Fruit fly (Drosophila melanogaster) whole organism, embryonic: ENCODE measurements around the gene jus.

ENCODE experiments used
- CG10979 ChIP-seq: fragments of 200-800 bp; sonication (Bioruptor generic); optimal IDR thresholded peaks from 2 replicates; lab custom pipeline; 2018; ENCODE audit warnings: missing biosample characterization, mild to moderate bottlenecking, missing genetic modification characterization, moderate library complexity
- CG13296 ChIP-seq: fragments of 200-800 bp; sonication (Bioruptor generic); optimal IDR thresholded peaks from 3 replicates; lab custom pipeline; 2018; ENCODE audit warnings: missing biosample characterization, mild to moderate bottlenecking, missing genetic modification characterization
- CG13424 ChIP-seq: fragments of 200-800 bp; sonication (Bioruptor generic); optimal IDR thresholded peaks from 2 replicates; lab custom pipeline; 2019; ENCODE audit warnings: missing biosample characterization, mild to moderate bottlenecking, missing genetic modification characterization, moderate library complexity
- CG14441 ChIP-seq: fragments of 200-800 bp; sonication (Bioruptor generic); IDR thresholded peaks from 2 replicates; pipeline ENCODE4 v1.3.6; 2022; ENCODE audit warnings: missing biosample characterization, missing genetic modification characterization
- CG14710 ChIP-seq: fragments of 200-800 bp; sonication (Bioruptor generic); optimal IDR thresholded peaks from 3 replicates; lab custom pipeline; 2019; ENCODE audit warnings: missing biosample characterization, mild to moderate bottlenecking, missing genetic modification characterization, moderate library complexity
- CG15269 ChIP-seq: fragments of 200-800 bp; sonication (Bioruptor generic); optimal IDR thresholded peaks from 2 replicates; lab custom pipeline; 2018; ENCODE audit warnings: missing biosample characterization, mild to moderate bottlenecking, missing genetic modification characterization, moderate library complexity
- CG15601 ChIP-seq: fragments of 200-800 bp; sonication (Bioruptor generic); optimal IDR thresholded peaks from 3 replicates; lab custom pipeline; 2019; ENCODE audit warnings: missing biosample characterization, mild to moderate bottlenecking, missing genetic modification characterization, moderate library complexity
- CG18476 ChIP-seq: fragments of 200-800 bp; sonication (Bioruptor generic); optimal IDR thresholded peaks from 2 replicates; lab custom pipeline; 2016; ENCODE audit warnings: missing biosample characterization, mild to moderate bottlenecking, missing genetic modification characterization
- CG3407 ChIP-seq: fragments of 200-800 bp; sonication (Bioruptor generic); optimal IDR thresholded peaks from 2 replicates; lab custom pipeline; 2018; ENCODE audit warnings: missing biosample characterization, mild to moderate bottlenecking, missing genetic modification characterization
- CG34224 ChIP-seq: fragments of 200-800 bp; sonication (Bioruptor generic); IDR thresholded peaks from 3 replicates; pipeline ENCODE4 v1.3.6; 2022; ENCODE audit warnings: missing biosample characterization, missing genetic modification characterization; ENCODE audit not compliant: partially characterized antibody
- CG34422 ChIP-seq: fragments of 200-800 bp; sonication (Bioruptor generic); IDR thresholded peaks from 3 replicates; pipeline ENCODE4 v1.3.6; 2022; ENCODE audit warnings: missing biosample characterization, missing genetic modification characterization
- CG4328 ChIP-seq: fragments of 200-800 bp; sonication (Bioruptor generic); optimal IDR thresholded peaks from 3 replicates; lab custom pipeline; 2017; ENCODE audit warnings: missing biosample characterization, missing genetic modification reagents, missing genetic modification characterization
- CG4730 ChIP-seq: fragments of 200-800 bp; sonication (Bioruptor generic); IDR thresholded peaks from 2 replicates; pipeline ENCODE4 v1.3.6; 2022; ENCODE audit warnings: missing biosample characterization, missing genetic modification characterization
- CG4820 ChIP-seq: fragments of 200-800 bp; sonication (Bioruptor generic); optimal IDR thresholded peaks from 3 replicates; lab custom pipeline; 2016; ENCODE audit warnings: missing biosample characterization, missing genetic modification characterization
- CG6791 ChIP-seq: fragments of 200-800 bp; sonication (Bioruptor generic); IDR thresholded peaks from 3 replicates; pipeline ENCODE4 v1.3.6; 2022; ENCODE audit warnings: missing biosample characterization, missing genetic modification characterization; ENCODE audit not compliant: partially characterized antibody
- CG7357 ChIP-seq: fragments of 200-800 bp; sonication (Bioruptor generic); IDR thresholded peaks from 3 replicates; pipeline ENCODE4 v1.3.6; 2022; ENCODE audit warnings: missing biosample characterization, missing genetic modification characterization
- CoRest ChIP-seq: fragments of 200-800 bp; sonication (Bioruptor generic); optimal IDR thresholded peaks from 3 replicates; lab custom pipeline; 2018; ENCODE audit warnings: missing biosample characterization, mild to moderate bottlenecking, missing genetic modification characterization, moderate library complexity
- D ChIP-seq, 2 experiments: fragments of 200-800 bp in 1 of 2; fragments of >200 bp in 1 of 2; sonication (Bioruptor generic) in 1 of 2; optimal IDR thresholded peaks; 2 replicates in 1 of 2; 3 replicates in 1 of 2; lab custom pipeline; 2017; ENCODE audit warnings: mild to moderate bottlenecking in 1 of 2, missing biosample characterization in 1 of 2, missing genetic modification characterization in 1 of 2, missing genetic modification reagents in 1 of 2
- H15 ChIP-seq: fragments of 200-800 bp; sonication (Bioruptor generic); IDR thresholded peaks from 3 replicates; pipeline ENCODE4 v1.3.6; 2022; ENCODE audit warnings: missing biosample characterization, missing genetic modification characterization
- Hsf ChIP-seq: fragments of 200-800 bp; sonication (Bioruptor generic); optimal IDR thresholded peaks from 3 replicates; lab custom pipeline; 2016; ENCODE audit warnings: missing biosample characterization, missing genetic modification characterization
- Kr ChIP-seq: fragments of 200-800 bp; sonication (Bioruptor generic); optimal IDR thresholded peaks from 2 replicates; lab custom pipeline; 2017; ENCODE audit warnings: missing biosample characterization, mild to moderate bottlenecking, missing genetic modification characterization
- MESR4 ChIP-seq: fragments of 200-800 bp; sonication (Bioruptor generic); optimal IDR thresholded peaks from 2 replicates; lab custom pipeline; 2018; ENCODE audit warnings: missing biosample characterization, mild to moderate bottlenecking, missing genetic modification characterization, moderate library complexity
- Nf-YA ChIP-seq: fragments of 200-800 bp; sonication (Bioruptor generic); IDR thresholded peaks from 2 replicates; pipeline ENCODE4 v1.3.6; 2022; ENCODE audit warnings: missing biosample characterization, missing genetic modification characterization
- Oaz ChIP-seq: fragments of 200-800 bp; sonication (Bioruptor generic); IDR thresholded peaks from 2 replicates; pipeline ENCODE4 v1.3.6; 2022; ENCODE audit warnings: missing biosample characterization, missing genetic modification characterization
- Ravus ChIP-seq: fragments of 200-800 bp; sonication (Bioruptor generic); IDR thresholded peaks from 2 replicates; pipeline ENCODE4 v1.3.6; 2022; ENCODE audit warnings: missing biosample characterization, missing genetic modification characterization
- Side ChIP-seq: fragments of 200-800 bp; sonication (Bioruptor generic); optimal IDR thresholded peaks from 2 replicates; lab custom pipeline; 2016; ENCODE audit warnings: missing biosample characterization, missing genetic modification characterization
- Sox102F ChIP-seq: fragments of 200-800 bp; sonication (Bioruptor generic); optimal IDR thresholded peaks from 2 replicates; lab custom pipeline; 2018; ENCODE audit warnings: missing biosample characterization, mild to moderate bottlenecking, missing genetic modification characterization, moderate library complexity
- abd-A ChIP-seq: fragments of 200-800 bp; sonication (Bioruptor generic); optimal IDR thresholded peaks from 3 replicates; lab custom pipeline; 2019; ENCODE audit warnings: missing biosample characterization, mild to moderate bottlenecking, missing genetic modification characterization, moderate library complexity
- ash1 ChIP-seq: fragments of 200-800 bp; sonication (Bioruptor generic); optimal IDR thresholded peaks from 2 replicates; lab custom pipeline; 2018; ENCODE audit warnings: missing biosample characterization, mild to moderate bottlenecking, missing genetic modification characterization
- chn ChIP-seq: fragments of 200-800 bp; sonication (Bioruptor generic); optimal IDR thresholded peaks from 2 replicates; lab custom pipeline; 2016; ENCODE audit warnings: missing biosample characterization, missing genetic modification characterization
- cwo ChIP-seq: fragments of 200-800 bp; sonication (Bioruptor generic); optimal IDR thresholded peaks from 3 replicates; lab custom pipeline; 2017; ENCODE audit warnings: missing biosample characterization, missing genetic modification characterization, mild to moderate bottlenecking, moderate library complexity, missing genetic modification reagents
- dan ChIP-seq: fragments of 200-800 bp; sonication (Bioruptor generic); IDR thresholded peaks from 2 replicates; pipeline ENCODE4 v1.3.6; 2022; ENCODE audit warnings: missing biosample characterization, missing genetic modification characterization
- ems ChIP-seq: fragments of 200-800 bp; sonication (Bioruptor generic); optimal IDR thresholded peaks from 3 replicates; lab custom pipeline; 2016; ENCODE audit warnings: missing biosample characterization, missing genetic modification characterization
- fd3F ChIP-seq: fragments of 200-800 bp; sonication (Bioruptor generic); optimal IDR thresholded peaks from 2 replicates; lab custom pipeline; 2018; ENCODE audit warnings: missing biosample characterization, mild to moderate bottlenecking, missing genetic modification characterization, moderate library complexity
- fd64A ChIP-seq: fragments of 200-800 bp; sonication (Bioruptor generic); optimal IDR thresholded peaks from 3 replicates; lab custom pipeline; 2018; ENCODE audit warnings: missing biosample characterization, mild to moderate bottlenecking, missing genetic modification characterization
- her ChIP-seq: fragments of 200-800 bp; sonication (Bioruptor generic); optimal IDR thresholded peaks from 2 replicates; lab custom pipeline; 2016; ENCODE audit warnings: missing biosample characterization, missing genetic modification characterization
- lola ChIP-seq, 3 experiments: fragments of >200 bp in 2 of 3; fragments of 200-800 bp in 1 of 3; sonication (Bioruptor generic) in 1 of 3; optimal IDR thresholded peaks; 2 replicates each; lab custom pipeline; 2017 to 2019; ENCODE audit warnings: missing biosample characterization in 3 of 3, missing genetic modification characterization in 3 of 3, mild to moderate bottlenecking in 1 of 3, moderate library complexity in 1 of 3
- p53 ChIP-seq: fragments of 200-800 bp; sonication (Bioruptor generic); optimal IDR thresholded peaks from 2 replicates; lab custom pipeline; 2016; ENCODE audit warnings: missing biosample characterization, missing genetic modification characterization
- pnt ChIP-seq: fragments of 200-800 bp; sonication (Bioruptor generic); optimal IDR thresholded peaks from 3 replicates; lab custom pipeline; 2016; ENCODE audit warnings: missing biosample characterization, missing genetic modification characterization
- pum ChIP-seq: fragments of 200-800 bp; sonication (Bioruptor generic); optimal IDR thresholded peaks from 2 replicates; lab custom pipeline; 2016; ENCODE audit warnings: missing biosample characterization, missing genetic modification characterization
- run ChIP-seq: fragments of 200-800 bp; sonication (Bioruptor generic); optimal IDR thresholded peaks from 3 replicates; lab custom pipeline; 2018; ENCODE audit warnings: missing biosample characterization, mild to moderate bottlenecking, missing genetic modification characterization
- so ChIP-seq: fragments of 200-800 bp; sonication (Bioruptor generic); IDR thresholded peaks from 3 replicates; pipeline ENCODE4 v1.3.6; 2022; ENCODE audit warnings: missing biosample characterization, missing genetic modification characterization
- stwl ChIP-seq: fragments of 200-800 bp; sonication (Bioruptor generic); optimal IDR thresholded peaks from 3 replicates; lab custom pipeline; 2018; ENCODE audit warnings: missing biosample characterization, mild to moderate bottlenecking, missing genetic modification characterization, moderate library complexity
- tna ChIP-seq: fragments of 200-800 bp; sonication (Bioruptor generic); IDR thresholded peaks from 2 replicates; pipeline ENCODE4 v1.3.6; 2022; ENCODE audit warnings: missing biosample characterization, missing genetic modification characterization; ENCODE audit not compliant: partially characterized antibody
- toy ChIP-seq: fragments of 200-800 bp; sonication (Bioruptor generic); IDR thresholded peaks from 2 replicates; pipeline ENCODE4 v1.3.6; 2022; ENCODE audit warnings: missing biosample characterization, missing genetic modification characterization
- tup ChIP-seq: fragments of 200-800 bp; sonication (Bioruptor generic); optimal IDR thresholded peaks from 2 replicates; lab custom pipeline; 2016; ENCODE audit warnings: missing biosample characterization, mild to moderate bottlenecking, missing genetic modification characterization, moderate library complexity
- wdn ChIP-seq: fragments of 200-800 bp; sonication (Bioruptor generic); IDR thresholded peaks from 2 replicates; pipeline ENCODE4 v1.3.6; 2022; ENCODE audit warnings: missing biosample characterization, missing genetic modification characterization
- zfh2 ChIP-seq: fragments of 200-800 bp; sonication (Bioruptor generic); optimal IDR thresholded peaks from 2 replicates; lab custom pipeline; 2016; ENCODE audit warnings: missing biosample characterization, missing genetic modification characterization

jus gene

dm6 chr3R:29218001-29218400, 23.2 kb upstream of the jus start (continued):
- TF ChIP-seq cwo (GFP tag; lab: Kevin White, UChicago) = no peak
- TF ChIP-seq CG4730 (GFP tag; lab: Robert Waterston, UW) = no peak
- TF ChIP-seq CG15269 (tag; lab: Kevin White, UChicago) = no peak
- TF ChIP-seq toy (GFP tag; lab: Robert Waterston, UW) = no peak
- TF ChIP-seq Nf-YA = no peak
- TF ChIP-seq CG13424 (tag; lab: Kevin White, UChicago) = no peak
- TF ChIP-seq chn (GFP tag; lab: Kevin White, UChicago) = no peak
- no peak for TF ChIP-seq fd64A (GFP tag; lab: Kevin White, UChicago)
- no peak for TF ChIP-seq pum (GFP tag; lab: Kevin White, UChicago)
- TF ChIP-seq CG13296 (GFP tag; lab: Kevin White, UChicago) = no peak
- no peak for TF ChIP-seq fd3F
- no peak for TF ChIP-seq MESR4 (GFP tag; lab: Kevin White, UChicago)
- TF ChIP-seq her (GFP tag; lab: Kevin White, UChicago) = no peak
- no peak for TF ChIP-seq CG3407
- no peak for TF ChIP-seq H15 (GFP tag; lab: Robert Waterston, UW)
- TF ChIP-seq Hsf (GFP tag; lab: Kevin White, UChicago) = no peak
- no peak for TF ChIP-seq D (optimal IDR thresholded peaks at IDR 0.05; lab: Kevin White, UChicago)
- TF ChIP-seq D (GFP tag; optimal IDR thresholded peaks at IDR 0.05; lab: Kevin White, UChicago) = no peak
- no peak for TF ChIP-seq tna (GFP tag; lab: Robert Waterston, UW)
- no peak for TF ChIP-seq lola (GFP tag; optimal IDR thresholded peaks at IDR 0.05; lab: Kevin White, UChicago)
- TF ChIP-seq dan (GFP tag; lab: Robert Waterston, UW) = no peak
- peak; percentile 37 for TF ChIP-seq CG10979
- TF ChIP-seq Sox102F (GFP tag; lab: Kevin White, UChicago) = peak; percentile 23
- TF ChIP-seq CG34422 = no peak
- TF ChIP-seq stwl (tag; lab: Kevin White, UChicago) = no peak
- TF ChIP-seq p53 (GFP tag; lab: Kevin White, UChicago) = no peak
- no peak for TF ChIP-seq CG34224 (GFP tag; lab: Robert Waterston, UW)
- no peak for TF ChIP-seq abd-A (tag; lab: Kevin White, UChicago)
- peak; percentile 15 for TF ChIP-seq CG14710 (tag; lab: Kevin White, UChicago)
- no peak for TF ChIP-seq Side (GFP tag; lab: Kevin White, UChicago)
- no peak for TF ChIP-seq zfh2
- TF ChIP-seq CoRest (tag; lab: Kevin White, UChicago) = no peak
- no peak for TF ChIP-seq Ravus (GFP tag; lab: Robert Waterston, UW)
- no peak for TF ChIP-seq pnt (GFP tag; lab: Kevin White, UChicago)
- no peak for TF ChIP-seq CG15601 (tag; lab: Kevin White, UChicago)
- TF ChIP-seq CG6791 (GFP tag; lab: Robert Waterston, UW) = no peak
- TF ChIP-seq Kr = no peak
- TF ChIP-seq CG4328 = no peak
- no peak for TF ChIP-seq ash1
- no peak for TF ChIP-seq CG18476 (GFP tag; lab: Kevin White, UChicago)
- TF ChIP-seq CG7357 (GFP tag; lab: Robert Waterston, UW) = no peak
- TF ChIP-seq CG14441 (GFP tag; lab: Robert Waterston, UW) = no peak
- TF ChIP-seq run (tag; lab: Kevin White, UChicago) = no peak
- no peak for TF ChIP-seq tup (GFP tag; lab: Kevin White, UChicago)
- TF ChIP-seq ems (GFP tag; lab: Kevin White, UChicago) = no peak
- no peak for TF ChIP-seq CG4820 (GFP tag; lab: Kevin White, UChicago)
- TF ChIP-seq Oaz (GFP tag; lab: Robert Waterston, UW) = no peak
- no peak for TF ChIP-seq so (GFP tag; lab: Robert Waterston, UW)
- no peak for TF ChIP-seq wdn (GFP tag; lab: Robert Waterston, UW)
